Worm (Caenorhabditis elegans) whole organism, L3 larva: ENCODE measurements around the gene clec-82.
A peak's percentile ranks its signal among the peaks of the same experiment; 100 is the strongest.

Experiments
- ZK546.5 ChIP-seq: sonication (generic microtip); optimal IDR thresholded peaks from 2 replicates; lab custom pipeline; 2017; ENCODE audit warnings: missing biosample characterization, missing genetic modification characterization
- ama-1 ChIP-seq: fragments of 150-350 bp; optimal IDR thresholded peaks from 2 replicates; lab custom pipeline; 2018
- ceh-28 ChIP-seq: fragments of 150-350 bp; optimal IDR thresholded peaks from 2 replicates; lab custom pipeline; 2014; ENCODE audit warnings: missing biosample characterization, missing genetic modification reagents, missing genetic modification characterization
- ceh-82 ChIP-seq: fragments of 150-350 bp; optimal IDR thresholded peaks from 2 replicates; lab custom pipeline; 2014; ENCODE audit warnings: missing biosample characterization, missing genetic modification characterization
- egl-27 ChIP-seq: sonication (generic microtip); optimal IDR thresholded peaks from 4 replicates; lab custom pipeline; 2017; ENCODE audit warnings: missing biosample characterization, missing genetic modification reagents, missing genetic modification characterization
- elt-2 ChIP-seq: sonication (generic microtip); optimal IDR thresholded peaks from 2 replicates; lab custom pipeline; 2016; ENCODE audit warnings: missing genetic modification reagents, mild to moderate bottlenecking, missing genetic modification characterization, missing compliant biosample characterization
- eor-1 ChIP-seq, 2 experiments: fragments of 150-350 bp; optimal IDR thresholded peaks; 2 replicates each; lab custom pipeline; 2014 to 2018; ENCODE audit warnings: missing biosample characterization in 2 of 2, missing genetic modification characterization in 2 of 2
- fkh-10 ChIP-seq: sonication (generic microtip); optimal IDR thresholded peaks from 2 replicates; lab custom pipeline; 2017; ENCODE audit warnings: missing biosample characterization, missing genetic modification reagents, missing genetic modification characterization
- fkh-2 ChIP-seq: fragments of 150-350 bp; optimal IDR thresholded peaks from 2 replicates; lab custom pipeline; 2014; ENCODE audit warnings: missing biosample characterization, missing genetic modification reagents, missing genetic modification characterization
- fos-1 ChIP-seq: fragments of 150-350 bp; optimal IDR thresholded peaks from 2 replicates; lab custom pipeline; 2014; ENCODE audit warnings: missing biosample characterization, missing genetic modification characterization
- lin-39 ChIP-seq: fragments of 150-350 bp; optimal IDR thresholded peaks from 2 replicates; lab custom pipeline; 2018; ENCODE audit warnings: missing biosample characterization, missing genetic modification reagents, missing genetic modification characterization
- lsy-12 ChIP-seq: sonication (generic microtip); optimal IDR thresholded peaks from 2 replicates; lab custom pipeline; 2016; ENCODE audit warnings: mild to moderate bottlenecking, missing genetic modification characterization, missing compliant biosample characterization
- mdl-1 ChIP-seq: fragments of 150-350 bp; optimal IDR thresholded peaks from 2 replicates; lab custom pipeline; 2014; ENCODE audit warnings: missing biosample characterization, missing genetic modification characterization
- mml-1 ChIP-seq: fragments of 150-350 bp; sonication (generic microtip); optimal IDR thresholded peaks from 3 replicates; lab custom pipeline; 2014; ENCODE audit warnings: missing biosample characterization, missing genetic modification characterization
- nfya-1 ChIP-seq: sonication (generic microtip); optimal IDR thresholded peaks from 2 replicates; lab custom pipeline; 2017; ENCODE audit warnings: missing genetic modification characterization, mild to moderate bottlenecking, missing compliant biosample characterization, antibody characterized with exemption, moderate library complexity; ENCODE audit not compliant: insufficient read depth
- nhr-11 ChIP-seq: fragments of 150-350 bp; optimal IDR thresholded peaks from 2 replicates; lab custom pipeline; 2014; ENCODE audit warnings: missing biosample characterization, missing genetic modification characterization
- nhr-12 ChIP-seq: fragments of 150-350 bp; optimal IDR thresholded peaks from 2 replicates; lab custom pipeline; 2014; ENCODE audit warnings: missing biosample characterization, missing genetic modification characterization
- nhr-23 ChIP-seq: fragments of 150-350 bp; optimal IDR thresholded peaks from 2 replicates; lab custom pipeline; 2014; ENCODE audit warnings: missing biosample characterization, missing genetic modification reagents, missing genetic modification characterization
- nhr-28 ChIP-seq: fragments of 150-350 bp; optimal IDR thresholded peaks from 2 replicates; lab custom pipeline; 2014; ENCODE audit warnings: missing biosample characterization, missing genetic modification characterization
- nhr-67 ChIP-seq: fragments of 150-350 bp; optimal IDR thresholded peaks from 2 replicates; lab custom pipeline; 2014; ENCODE audit warnings: missing biosample characterization, missing genetic modification characterization
- pha-4 ChIP-seq: fragments of 150-350 bp; optimal IDR thresholded peaks from 2 replicates; lab custom pipeline; 2014; ENCODE audit warnings: missing biosample characterization, missing genetic modification reagents, missing genetic modification characterization
- pqm-1 ChIP-seq: fragments of 150-350 bp; optimal IDR thresholded peaks from 2 replicates; lab custom pipeline; 2017; ENCODE audit warnings: missing biosample characterization, missing genetic modification characterization, inconsistent platforms
- sea-2 ChIP-seq: fragments of 150-350 bp; sonication (generic microtip); optimal IDR thresholded peaks from 4 replicates; lab custom pipeline; 2014; ENCODE audit warnings: missing biosample characterization, missing genetic modification reagents, missing genetic modification characterization
- snpc-4 ChIP-seq: fragments of 150-350 bp; optimal IDR thresholded peaks from 2 replicates; lab custom pipeline; 2014; ENCODE audit warnings: missing biosample characterization, missing genetic modification characterization
- tbx-2 ChIP-seq: sonication (generic microtip); optimal IDR thresholded peaks from 2 replicates; lab custom pipeline; 2016; ENCODE audit warnings: mild to moderate bottlenecking, missing genetic modification characterization, missing compliant biosample characterization
- unc-62 ChIP-seq: fragments of 150-350 bp; sonication (generic microtip); optimal IDR thresholded peaks from 4 replicates; lab custom pipeline; 2014; ENCODE audit warnings: missing biosample characterization, missing genetic modification reagents, missing genetic modification characterization
- zag-1 ChIP-seq: fragments of 150-350 bp; optimal IDR thresholded peaks from 2 replicates; lab custom pipeline; 2014; ENCODE audit warnings: missing biosample characterization, missing genetic modification characterization
- ztf-11 ChIP-seq: fragments of 150-350 bp; optimal IDR thresholded peaks from 2 replicates; lab custom pipeline; 2014; ENCODE audit warnings: missing biosample characterization, missing genetic modification characterization
- ztf-4 ChIP-seq: fragments of 150-350 bp; optimal IDR thresholded peaks from 2 replicates; lab custom pipeline; 2014; ENCODE audit warnings: missing biosample characterization, missing genetic modification characterization

clec-82 gene

ce11 chrIV:2825460-2826103 lies 9.9 kb upstream of the clec-82 start:
- TF ChIP-seq pqm-1 (no peak), ztf-4 (tag; lab: Kevin White, UChicago) (no peak), lsy-12 (tag; lab: Kevin White, UChicago) (peak; percentile 53), snpc-4 (tag; lab: Kevin White, UChicago) (peak; percentile 24), zag-1 (tag; lab: Kevin White, UChicago) (no peak), ama-1 (lab: Kevin White, UChicago) (no peak)

- TF ChIP-seq fkh-2 (tag; lab: Kevin White, UChicago), result no peak
- no peak for TF ChIP-seq nhr-11 (tag; lab: Kevin White, UChicago)
- TF ChIP-seq mml-1 (tag; lab: Kevin White, UChicago), result no peak
- TF ChIP-seq eor-1 (tag; optimal IDR thresholded peaks at IDR 0.05; lab: Kevin White, UChicago), result no peak
- TF ChIP-seq unc-62 (GFP tag; lab: Kevin White, UChicago), result no peak
- no peak for TF ChIP-seq tbx-2 (tag; lab: Kevin White, UChicago)
- no peak for TF ChIP-seq lin-39 (tag; lab: Kevin White, UChicago)
- no peak for TF ChIP-seq sea-2 (GFP tag; lab: Kevin White, UChicago)
- TF ChIP-seq ztf-11 (tag; lab: Kevin White, UChicago), result no peak
Observed at ce11 chrIV:2826335-2826734, 9.1 kb upstream of the clec-82 start.

- no peak for TF ChIP-seq tbx-2 (tag; lab: Kevin White, UChicago)
- no peak for TF ChIP-seq fos-1 (tag; lab: Kevin White, UChicago)
- TF ChIP-seq mml-1 (tag; lab: Kevin White, UChicago), result no peak
- no peak for TF ChIP-seq ama-1 (lab: Kevin White, UChicago)
- no peak for TF ChIP-seq nhr-28
- no peak for TF ChIP-seq nhr-67
- no peak for TF ChIP-seq zag-1 (tag; lab: Kevin White, UChicago)
Observed at ce11 chrIV:2832587-2832986, 2.9 kb upstream of the clec-82 start, which contains the start of the genes Y54G2A.48 and pudl-1. TSS of gene Y54G2A.48 (minus strand) at chrIV:2832687. TSS of gene pudl-1 (plus strand) at chrIV:2832906.

ce11 chrIV:2834516-2834915 lies 948 bp upstream of the clec-82 start, which contains the start of gene pudl-2:
TSS of gene pudl-2 (plus strand) at chrIV:2834816.
- TF ChIP-seq eor-1 (tag; optimal IDR thresholded peaks at IDR 0.05; lab: Kevin White, UChicago) (no peak), ceh-82 (tag; lab: Kevin White, UChicago) (no peak), lsy-12 (tag; lab: Kevin White, UChicago) (no peak)

ce11 chrIV:2838308-2838707 lies 2.8 kb downstream of the clec-82 start, which contains the start of gene Y54G2A.7:
TSS of gene Y54G2A.7 (plus strand) at chrIV:2838608.
- TF ChIP-seq elt-2 (tag; lab: Kevin White, UChicago) (peak; percentile 19), fkh-2 (tag; lab: Kevin White, UChicago) (no peak), ceh-28 (no peak)

DNA sequence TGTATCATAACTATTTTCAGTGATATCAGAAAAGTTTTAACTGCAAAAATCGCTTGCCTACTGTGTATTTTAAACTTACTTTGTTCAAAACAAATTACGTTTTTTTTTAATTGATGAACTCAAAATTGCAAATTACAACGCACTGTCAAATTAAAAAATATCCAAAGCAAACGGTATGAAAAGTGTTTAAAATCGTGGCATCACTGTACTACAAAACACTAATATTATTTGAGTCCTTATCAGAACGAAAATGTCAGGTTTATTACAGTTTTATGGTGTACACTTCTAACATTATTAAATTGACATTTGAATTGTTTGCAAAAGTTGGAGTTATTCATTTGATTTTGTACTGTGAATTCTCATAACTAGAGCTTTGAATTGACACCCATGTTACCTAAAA lies 5.8 kb downstream of the clec-82 start, which contains the start of gene clec-83:
clec-83 (minus strand) TSS at position 213 of the 400 bp plus-strand sequence.
- TF ChIP-seq nhr-12 (tag; lab: Kevin White, UChicago) (no peak), nfya-1 (tag; lab: Kevin White, UChicago) (no peak), nhr-67 (no peak), egl-27 (tag; lab: Kevin White, UChicago) (no peak), sea-2 (GFP tag; lab: Kevin White, UChicago) (no peak), ZK546.5 (tag; lab: Kevin White, UChicago) (no peak), nhr-23 (no peak), pha-4 (tag; lab: Kevin White, UChicago) (peak; percentile 28), ztf-11 (tag; lab: Kevin White, UChicago) (no peak), elt-2 (tag; lab: Kevin White, UChicago) (peak; percentile 55), zag-1 (tag; lab: Kevin White, UChicago) (no peak), mdl-1 (no peak), pqm-1 (peak; percentile 27), fkh-10 (GFP tag; lab: Kevin White, UChicago) (no peak)
